Worm (Caenorhabditis elegans) whole organism, early embryonic: ENCODE results near the gene gly-9.
A peak's percentile ranks its signal among the peaks of the same experiment; 100 is the strongest.

ENCODE experiments used
- B0310.2 ChIP-seq: sonication (generic microtip); optimal IDR thresholded peaks from 2 replicates; lab custom pipeline; 2016; ENCODE audit warnings: mild to moderate bottlenecking, missing genetic modification characterization, missing compliant biosample characterization
- F13C5.2 ChIP-seq: sonication (generic microtip); optimal IDR thresholded peaks from 2 replicates; lab custom pipeline; 2017; ENCODE audit warnings: mild to moderate bottlenecking, missing genetic modification characterization, inconsistent platforms, missing compliant biosample characterization
- aly-1 ChIP-seq: sonication (generic microtip); optimal IDR thresholded peaks from 2 replicates; lab custom pipeline; 2016; ENCODE audit warnings: missing genetic modification characterization, missing compliant biosample characterization
- ama-1 ChIP-seq: fragments of 150-350 bp; optimal IDR thresholded peaks from 2 replicates; lab custom pipeline; 2014
- ceh-13 ChIP-seq: fragments of 200-800 bp; sonication (Bioruptor generic); optimal IDR thresholded peaks from 2 replicates; lab custom pipeline; 2018; ENCODE audit warnings: mild to moderate bottlenecking, missing genetic modification characterization, missing compliant biosample characterization
- ceh-36 ChIP-seq: sonication (generic microtip); optimal IDR thresholded peaks from 2 replicates; lab custom pipeline; 2016; ENCODE audit warnings: missing genetic modification characterization, inconsistent platforms, missing compliant biosample characterization
- ets-7 ChIP-seq: sonication (generic microtip); optimal IDR thresholded peaks from 2 replicates; lab custom pipeline; 2016; ENCODE audit warnings: missing genotype, missing genetic modification characterization, missing compliant biosample characterization
- flt-1 ChIP-seq: fragments of 200-800 bp; sonication (Bioruptor generic); IDR thresholded peaks from 2 replicates; pipeline ENCODE4 v1.3.6; 2022; ENCODE audit warnings: missing genetic modification characterization, missing compliant biosample characterization
- hmbx-1 ChIP-seq: sonication (generic microtip); optimal IDR thresholded peaks from 2 replicates; lab custom pipeline; 2016; ENCODE audit warnings: mild to moderate bottlenecking, missing genetic modification characterization, missing compliant biosample characterization
- hmg-4 ChIP-seq: fragments of 200-800 bp; sonication (Bioruptor generic); optimal IDR thresholded peaks from 2 replicates; lab custom pipeline; 2018; ENCODE audit warnings: mild to moderate bottlenecking, missing genetic modification characterization, missing compliant biosample characterization
- hnd-1 ChIP-seq: sonication (generic microtip); optimal IDR thresholded peaks from 2 replicates; lab custom pipeline; 2016; ENCODE audit warnings: missing genetic modification characterization, missing compliant biosample characterization
- pes-1 ChIP-seq: fragments of 200-800 bp; sonication (Bioruptor generic); IDR thresholded peaks from 2 replicates; pipeline ENCODE4 v1.3.6; 2022; ENCODE audit warnings: missing genetic modification reagents, missing genetic modification characterization, missing compliant biosample characterization
- scrt-1 ChIP-seq: fragments of 200-800 bp; sonication (Bioruptor generic); IDR thresholded peaks from 2 replicates; pipeline ENCODE4 v1.3.6; 2022; ENCODE audit warnings: missing genetic modification characterization, missing compliant biosample characterization
- sea-1 ChIP-seq: fragments of 200-800 bp; sonication (Bioruptor generic); conservative IDR thresholded peaks from 2 replicates; pipeline ENCODE4 v1.3.6; 2022; ENCODE audit warnings: missing genetic modification characterization, missing compliant biosample characterization
- tbx-11 ChIP-seq: fragments of 200-800 bp; sonication (Bioruptor generic); IDR thresholded peaks from 2 replicates; pipeline ENCODE4 v1.3.6; 2022; ENCODE audit warnings: missing genetic modification characterization, missing compliant biosample characterization
- tbx-37 ChIP-seq: fragments of 200-800 bp; sonication (Bioruptor generic); conservative IDR thresholded peaks from 2 replicates; pipeline ENCODE4 v1.3.6; 2022; ENCODE audit warnings: missing genetic modification reagents, missing genetic modification characterization, missing compliant biosample characterization
- tra-4 ChIP-seq: sonication (generic microtip); optimal IDR thresholded peaks from 2 replicates; lab custom pipeline; 2017; ENCODE audit warnings: missing genetic modification characterization, missing compliant biosample characterization

Gene gly-9

DNA sequence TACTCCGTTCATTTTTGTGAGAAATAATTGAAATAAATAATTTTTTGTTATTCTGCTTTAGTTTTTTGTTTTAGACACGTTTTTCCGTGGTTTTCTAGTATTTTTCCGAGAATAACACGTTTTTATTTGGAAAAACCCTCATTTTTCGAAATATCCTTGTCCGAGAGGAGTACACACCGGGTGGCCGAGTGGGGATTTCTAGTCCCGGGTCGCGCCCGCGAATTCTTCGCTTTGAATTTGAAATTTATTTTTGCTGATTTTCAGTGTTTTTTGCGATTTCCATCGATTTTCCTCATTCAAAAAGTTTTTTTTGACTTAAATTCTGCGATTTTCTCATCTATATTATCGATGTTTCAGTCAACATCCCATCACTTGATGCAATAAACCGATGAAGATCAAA is at the start of gene gly-9, which contains the start of the genes mib-1 and smc-3:
gly-9 (minus strand) TSS at position 27 of the 400 bp plus-strand sequence.
mib-1 (minus strand) TSS at position 123 of the 400 bp plus-strand sequence.
smc-3 (plus strand) TSS at position 351 of the 400 bp plus-strand sequence.
- TF ChIP-seq tbx-37 (GFP tag; lab: Robert Waterston, UW) (peak; percentile 83), flt-1 (no peak), sea-1 (no peak), hmbx-1 (tag; lab: Kevin White, UChicago) (no peak), scrt-1 (GFP tag; lab: Robert Waterston, UW) (0 out of 2 replicates have a peak, but pooled peaks have one; percentile 60), tbx-11 (GFP tag; lab: Robert Waterston, UW) (0 out of 2 replicates have a peak, but pooled peaks have one; percentile 34), F13C5.2 (tag; lab: Kevin White, UChicago) (no peak), pes-1 (peak; percentile 66), hmg-4 (GFP tag; lab: Kevin White, UChicago) (no peak), ets-7 (tag; lab: Kevin White, UChicago) (peak; percentile 15)

DNA sequence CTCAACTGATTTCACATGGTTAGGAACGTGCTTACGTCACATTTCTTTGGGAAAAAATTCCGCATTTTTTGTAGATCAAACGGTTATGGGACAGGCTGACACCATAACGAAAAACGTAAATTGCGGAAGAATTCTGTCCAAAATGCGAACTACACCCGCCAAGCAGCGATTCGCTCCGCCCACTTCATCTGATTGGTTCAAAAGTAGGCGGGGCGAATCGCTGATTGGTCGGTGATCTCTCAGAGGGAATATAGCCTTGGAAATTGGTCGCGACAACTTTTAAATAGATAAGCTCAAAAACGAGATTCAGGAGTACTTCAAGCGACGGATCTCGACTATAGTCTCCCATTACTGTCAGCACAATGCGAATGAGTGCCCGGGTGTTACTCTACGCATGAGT is 47.2 kb upstream of the gly-9 start:
- TF ChIP-seq sea-1 (no peak), aly-1 (no peak), tbx-11 (GFP tag; lab: Robert Waterston, UW) (no peak), flt-1 (no peak), hmbx-1 (tag; lab: Kevin White, UChicago) (no peak), ets-7 (tag; lab: Kevin White, UChicago) (no peak), hmg-4 (GFP tag; lab: Kevin White, UChicago) (no peak), ceh-13 (GFP tag; lab: Kevin White, UChicago) (no peak), tbx-37 (GFP tag; lab: Robert Waterston, UW) (no peak), pes-1 (no peak), ama-1 (no peak), scrt-1 (GFP tag; lab: Robert Waterston, UW) (no peak), ceh-36 (tag; lab: Kevin White, UChicago) (no peak), F13C5.2 (tag; lab: Kevin White, UChicago) (no peak)

DNA sequence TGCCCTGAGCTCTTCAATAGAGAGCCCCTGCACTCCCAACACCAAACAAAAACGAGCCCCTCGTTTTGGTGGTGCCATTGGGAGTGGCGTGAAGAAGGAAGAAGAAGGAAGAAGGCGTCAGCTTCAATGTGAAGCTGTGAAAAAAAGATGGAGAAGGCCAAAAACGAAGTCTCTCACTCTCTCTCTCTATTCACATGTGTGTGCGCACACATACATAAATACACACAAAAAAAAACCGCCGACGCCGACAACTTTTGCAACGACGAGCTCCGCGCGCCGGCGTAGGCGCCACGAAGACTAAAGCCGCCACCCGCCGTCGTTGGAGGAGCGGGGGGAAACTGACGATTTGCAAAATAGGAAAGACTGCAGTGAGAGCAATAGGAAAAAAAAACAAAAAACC is 45.7 kb upstream of the gly-9 start:
- no peak for TF ChIP-seq scrt-1 (GFP tag; lab: Robert Waterston, UW)
- no peak for TF ChIP-seq tra-4 (tag; lab: Kevin White, UChicago)

DNA sequence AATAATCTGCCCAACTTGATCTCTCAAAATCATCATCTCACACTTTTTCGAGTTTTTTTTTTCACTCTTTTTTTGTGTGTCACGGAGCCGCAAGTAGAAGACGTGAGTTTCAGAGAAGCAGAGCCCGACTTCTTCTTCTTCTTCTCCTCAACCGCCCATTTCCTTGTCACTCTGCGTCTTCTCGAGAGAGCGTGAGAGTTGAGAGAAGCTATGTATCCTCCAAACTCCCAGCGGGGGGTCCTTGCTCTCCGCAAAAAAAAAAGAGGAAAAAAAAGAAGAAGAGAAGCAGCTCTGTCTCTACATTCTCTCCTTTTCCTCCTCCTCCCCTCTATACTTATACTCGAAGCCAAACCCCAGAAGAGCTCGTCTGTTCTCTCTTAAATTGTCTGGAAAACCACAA is 44.0 kb upstream of the gly-9 start:
- no peak for TF ChIP-seq hmbx-1 (tag; lab: Kevin White, UChicago)
- no peak for TF ChIP-seq ama-1
- no peak for TF ChIP-seq flt-1
- TF ChIP-seq scrt-1 (GFP tag; lab: Robert Waterston, UW), result no peak
- TF ChIP-seq hnd-1 (tag; lab: Kevin White, UChicago), result no peak
- TF ChIP-seq ets-7 (tag; lab: Kevin White, UChicago), result no peak
- no peak for TF ChIP-seq pes-1
- no peak for TF ChIP-seq ceh-36 (tag; lab: Kevin White, UChicago)

DNA sequence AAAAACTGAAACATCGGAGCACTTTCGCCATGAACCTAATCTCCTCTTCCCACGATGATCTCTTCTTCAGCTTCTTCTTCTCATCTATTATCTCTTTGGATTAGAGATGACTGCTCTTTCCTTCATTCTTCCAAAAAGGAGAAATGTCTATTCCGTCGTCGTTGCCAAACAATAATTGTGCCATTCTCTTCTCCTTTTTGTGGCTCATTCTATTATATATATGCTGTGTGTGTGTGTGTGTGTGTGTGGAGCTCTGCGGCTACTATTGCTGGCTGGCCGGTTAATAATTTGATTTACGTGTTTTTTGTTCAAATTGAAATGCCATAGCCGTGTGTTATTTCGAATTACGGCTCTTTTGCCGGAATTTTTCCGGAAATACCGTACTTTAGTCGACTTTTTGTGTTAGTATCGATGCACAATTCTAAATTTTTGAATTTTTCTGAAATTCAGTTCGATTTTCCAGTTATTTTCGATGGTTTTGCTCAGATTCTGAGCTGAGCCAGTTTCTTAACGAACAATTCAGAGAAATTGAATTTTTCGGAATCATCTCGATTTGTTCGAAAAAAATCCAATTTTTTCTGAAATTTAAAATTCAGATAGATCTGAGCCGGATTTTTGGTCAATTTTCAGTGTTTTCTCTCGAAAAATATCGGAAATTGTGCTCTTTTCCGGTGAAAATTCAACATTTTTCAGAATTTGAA is 42.8 kb upstream of the gly-9 start, which contains the start of gene T28D6.5:
T28D6.5 (plus strand) TSS at position 651 of the 701 bp plus-strand sequence.
- no peak for TF ChIP-seq tra-4 (tag; lab: Kevin White, UChicago)
- no peak for TF ChIP-seq hmg-4 (GFP tag; lab: Kevin White, UChicago)
- no peak for TF ChIP-seq F13C5.2 (tag; lab: Kevin White, UChicago)
- no peak for TF ChIP-seq hnd-1 (tag; lab: Kevin White, UChicago)
- TF ChIP-seq hmbx-1 (tag; lab: Kevin White, UChicago), result no peak
- TF ChIP-seq ama-1, result no peak
- no peak for TF ChIP-seq aly-1
- TF ChIP-seq scrt-1 (GFP tag; lab: Robert Waterston, UW), result no peak
- TF ChIP-seq sea-1, result no peak
- no peak for TF ChIP-seq ceh-13 (GFP tag; lab: Kevin White, UChicago)
- no peak for TF ChIP-seq ceh-36 (tag; lab: Kevin White, UChicago)

DNA sequence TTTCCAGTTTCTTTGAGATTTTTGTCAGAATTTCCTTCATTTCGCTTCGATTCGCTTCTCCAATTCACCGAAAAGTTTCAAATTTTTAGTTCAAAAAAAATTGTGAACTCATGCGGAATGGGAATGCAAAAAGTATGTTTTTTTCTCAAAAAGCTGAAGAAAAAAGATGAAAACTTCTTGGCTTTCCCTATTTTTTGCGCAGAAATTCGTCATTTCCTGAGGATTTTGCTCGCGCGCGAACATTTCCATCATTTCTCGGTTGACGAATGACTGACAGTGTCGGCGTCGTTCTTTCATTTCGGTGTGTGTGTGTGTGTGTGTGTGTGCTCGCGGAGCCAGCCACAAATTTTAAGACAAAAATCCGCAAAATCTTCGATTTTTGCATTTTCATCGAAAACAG is 41.9 kb upstream of the gly-9 start:
- TF ChIP-seq aly-1 (no peak), B0310.2 (tag; lab: Kevin White, UChicago) (no peak), ceh-36 (tag; lab: Kevin White, UChicago) (no peak), tbx-11 (GFP tag; lab: Robert Waterston, UW) (no peak), sea-1 (no peak)

DNA sequence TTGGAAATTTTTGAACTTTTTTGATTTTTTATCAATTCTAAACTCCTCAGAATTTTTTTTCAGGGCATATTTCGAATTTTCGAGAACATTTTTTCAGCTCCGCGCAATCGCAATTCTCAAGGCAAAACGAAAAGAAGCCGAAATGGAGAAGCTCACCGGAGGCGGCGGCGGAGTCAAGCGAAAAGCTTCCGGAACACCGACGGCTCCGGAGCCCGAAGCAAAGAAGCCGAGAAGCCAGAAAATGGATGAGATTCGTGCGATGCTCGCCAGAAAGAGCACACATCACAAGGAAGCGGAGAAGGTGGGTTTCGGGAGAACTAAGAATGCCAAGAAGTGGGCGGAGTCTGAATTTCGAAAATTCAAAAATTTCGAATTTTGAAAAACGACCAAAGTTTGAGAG is 33.7 kb upstream of the gly-9 start:
- TF ChIP-seq F13C5.2 (tag; lab: Kevin White, UChicago) (no peak), aly-1 (no peak), B0310.2 (tag; lab: Kevin White, UChicago) (no peak), tbx-37 (GFP tag; lab: Robert Waterston, UW) (no peak), ets-7 (tag; lab: Kevin White, UChicago) (no peak), tra-4 (tag; lab: Kevin White, UChicago) (no peak), ceh-13 (GFP tag; lab: Kevin White, UChicago) (no peak), ama-1 (no peak), tbx-11 (GFP tag; lab: Robert Waterston, UW) (no peak), sea-1 (no peak), flt-1 (no peak)

DNA sequence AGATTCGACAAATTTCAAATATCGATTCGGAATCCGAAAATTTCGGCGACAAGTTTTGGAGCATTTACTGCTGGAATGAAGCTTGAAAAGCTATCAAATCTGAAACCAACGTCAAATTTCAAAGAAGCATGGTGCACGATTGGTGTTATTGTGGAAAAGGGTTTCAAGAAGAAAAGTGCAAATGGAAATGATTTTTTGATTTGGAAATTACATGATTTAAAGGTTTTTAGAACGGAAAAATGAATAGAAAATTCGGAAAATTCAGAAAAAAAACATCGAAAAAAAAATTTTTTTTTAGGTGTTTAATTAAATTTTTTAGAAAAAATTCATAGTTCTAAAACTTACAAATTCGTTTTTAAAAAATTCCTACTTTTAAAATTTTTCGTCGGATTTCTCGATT is 27.8 kb upstream of the gly-9 start, which contains the start of gene teg-1:
teg-1 (minus strand) TSS at position 101 of the 400 bp plus-strand sequence.
- no peak for TF ChIP-seq hnd-1 (tag; lab: Kevin White, UChicago)
